Worm (Caenorhabditis elegans): ENCODE results near the gene ttr-41.

Gene ttr-41

DNA sequence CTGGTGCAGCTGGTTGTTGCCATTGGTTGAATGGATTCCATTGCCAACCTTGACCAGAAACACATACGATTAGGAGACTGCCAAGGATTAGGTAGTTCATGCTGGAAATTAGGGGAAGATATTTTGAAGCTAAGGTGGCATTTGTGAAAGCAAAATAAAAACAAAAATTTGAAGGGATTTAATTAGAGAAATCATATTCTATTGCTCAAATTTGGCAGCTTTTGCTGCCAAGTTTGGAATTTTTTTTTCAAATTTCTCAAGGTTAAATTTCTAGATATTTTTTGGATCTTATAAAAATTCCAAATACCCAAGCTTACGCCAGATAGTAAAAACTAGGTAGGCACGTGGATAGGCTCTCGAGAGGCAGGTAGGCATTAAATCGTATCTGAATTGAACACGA, 43.6 kb upstream of the ttr-41 start, which contains the start of gene F26G1.5:
Gene F26G1.5 (minus strand): TSS at position 101 of the 400 bp plus-strand sequence.
- TF ChIP-seq hlh-13 (GFP tag; optimal IDR thresholded peaks at IDR 0.05) (no peak), ceh-48 (tag; optimal IDR thresholded peaks at IDR 0.05) (no peak), elt-2 (tag; optimal IDR thresholded peaks at IDR 0.05) (no peak), dmd-4 (tag; optimal IDR thresholded peaks at IDR 0.05; ENCODE audit: borderline replicate concordance) (no peak), F13H6.1 (tag; optimal IDR thresholded peaks at IDR 0.05) (no peak), C38D4.7 (GFP tag; optimal IDR thresholded peaks at IDR 0.05) (no peak), ceh-2 (tag; optimal IDR thresholded peaks at IDR 0.05) (no peak), dve-1 (tag; optimal IDR thresholded peaks at IDR 0.05) (no peak), sox-4 (tag; optimal IDR thresholded peaks at IDR 0.05) (no peak), T23F11.4 (GFP tag; optimal IDR thresholded peaks at IDR 0.05) (no peak), pax-1 (tag; optimal IDR thresholded peaks at IDR 0.05) (no peak), ceh-6 (GFP tag; optimal IDR thresholded peaks at IDR 0.05) (no peak), sdc-2 (tag; optimal IDR thresholded peaks at IDR 0.05) (no peak), npax-4 (tag; optimal IDR thresholded peaks at IDR 0.05) (no peak)

ce11 chrII:4769886-4770285, 42.2 kb upstream of the ttr-41 start:
- no peak for TF ChIP-seq ceh-22 (tag; optimal IDR thresholded peaks at IDR 0.05)
- TF ChIP-seq elt-2 (tag; optimal IDR thresholded peaks at IDR 0.05), result peak; percentile 97

ce11 chrII:4769096-4769495, 41.4 kb upstream of the ttr-41 start:
- TF ChIP-seq rnt-1 (tag; optimal IDR thresholded peaks at IDR 0.05) (no peak), sox-2 (GFP tag; IDR thresholded peaks at IDR 0.05) (no peak), gmeb-2 (tag; optimal IDR thresholded peaks at IDR 0.05) (no peak), sox-4 (tag; optimal IDR thresholded peaks at IDR 0.05) (no peak), sdc-2 (tag; optimal IDR thresholded peaks at IDR 0.05) (no peak), npax-4 (tag; optimal IDR thresholded peaks at IDR 0.05) (no peak), T23F11.4 (GFP tag; optimal IDR thresholded peaks at IDR 0.05) (no peak), K02D7.2 (tag; optimal IDR thresholded peaks at IDR 0.05) (no peak), syd-9 (tag; optimal IDR thresholded peaks at IDR 0.05) (no peak), ceh-45 (GFP tag; IDR thresholded peaks at IDR 0.05) (no peak), ttx-3 (tag; optimal IDR thresholded peaks at IDR 0.05) (no peak), ceh-2 (tag; optimal IDR thresholded peaks at IDR 0.05) (no peak), elt-2 (tag; optimal IDR thresholded peaks at IDR 0.05) (no peak), tbx-7 (tag; optimal IDR thresholded peaks at IDR 0.05) (no peak)

DNA sequence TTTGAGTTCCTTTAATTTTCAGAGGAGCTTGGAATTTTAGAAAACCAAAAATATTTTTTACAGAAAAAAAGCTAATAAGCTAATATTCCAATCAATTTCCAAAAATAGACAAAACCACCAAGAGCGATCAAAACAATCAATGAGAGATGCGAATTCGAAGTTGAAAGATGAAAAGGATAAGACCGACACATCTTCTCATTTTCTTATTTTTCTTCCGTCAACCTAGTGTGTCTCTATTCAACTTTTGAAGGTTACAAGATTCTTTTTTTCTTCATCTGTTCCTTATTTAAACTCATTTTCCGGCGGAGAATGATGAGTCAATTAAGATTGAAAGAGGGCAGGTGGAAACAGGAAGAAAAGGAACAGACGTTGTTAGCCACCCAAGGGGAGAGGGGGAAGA, 39.9 kb upstream of the ttr-41 start:
- no peak for TF ChIP-seq pha-4 (tag; optimal IDR thresholded peaks at IDR 0.05)
- TF ChIP-seq C38D4.7 (GFP tag; optimal IDR thresholded peaks at IDR 0.05), result no peak
- no peak for TF ChIP-seq che-1 (tag; optimal IDR thresholded peaks at IDR 0.05)
- no peak for TF ChIP-seq elt-2 (tag; optimal IDR thresholded peaks at IDR 0.05)
- no peak for TF ChIP-seq ceh-2 (tag; optimal IDR thresholded peaks at IDR 0.05)
- no peak for TF ChIP-seq ceh-14 (tag; optimal IDR thresholded peaks at IDR 0.05)
- no peak for TF ChIP-seq fkh-10 (GFP tag; optimal IDR thresholded peaks at IDR 0.05)
- no peak for TF ChIP-seq ceh-9 (tag; optimal IDR thresholded peaks at IDR 0.05)
- no peak for TF ChIP-seq pqm-1 (tag; optimal IDR thresholded peaks at IDR 0.05)
- TF ChIP-seq ttx-3 (tag; optimal IDR thresholded peaks at IDR 0.05), result no peak
- TF ChIP-seq pax-1 (tag; optimal IDR thresholded peaks at IDR 0.05), result no peak
- TF ChIP-seq ceh-18 (tag; optimal IDR thresholded peaks at IDR 0.05), result no peak

DNA sequence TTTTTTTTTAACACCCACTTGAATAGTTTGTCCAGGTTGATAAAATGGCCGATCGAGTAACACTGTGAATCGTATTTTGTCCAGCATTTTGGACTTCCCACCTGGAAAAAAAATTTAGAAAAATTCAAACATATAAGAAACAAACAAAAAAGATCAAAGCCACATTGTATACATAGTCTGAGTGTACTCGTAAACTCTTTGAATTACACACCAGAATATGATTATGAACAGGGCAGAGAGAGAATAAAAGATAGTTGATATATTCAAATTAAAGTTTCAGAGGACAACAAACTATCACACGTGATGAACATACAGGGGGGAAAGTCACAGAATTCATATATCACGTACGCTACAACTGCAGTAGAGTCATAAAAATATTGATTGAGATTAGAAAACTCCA, 38.6 kb upstream of the ttr-41 start, which contains the start of gene ttm-2:
Gene ttm-2 (minus strand): TSS at position 101 of the 400 bp plus-strand sequence.
- TF ChIP-seq pha-4 (tag; optimal IDR thresholded peaks at IDR 0.05), result no peak
- TF ChIP-seq ztf-16 (tag; optimal IDR thresholded peaks at IDR 0.05), result no peak
- TF ChIP-seq ceh-18 (tag; optimal IDR thresholded peaks at IDR 0.05), result no peak
- no peak for TF ChIP-seq npax-4 (tag; optimal IDR thresholded peaks at IDR 0.05)
- TF ChIP-seq ceh-19 (GFP tag; optimal IDR thresholded peaks at IDR 0.05), result no peak
- no peak for TF ChIP-seq pat-9 (tag; optimal IDR thresholded peaks at IDR 0.05)
